Worm (Caenorhabditis elegans) whole organism, L2 larva: ENCODE measurements around the gene alh-2.

Experiments
- F13H6.1 ChIP-seq: sonication (generic microtip); optimal IDR thresholded peaks from 2 replicates; lab custom pipeline; 2016; ENCODE audit warnings: missing genetic modification characterization, missing compliant biosample characterization
- R02D3.7 ChIP-seq: fragments of 150-350 bp; optimal IDR thresholded peaks from 2 replicates; lab custom pipeline; 2014; ENCODE audit warnings: missing biosample characterization, missing genetic modification characterization
- Y55F3AM.14 ChIP-seq: fragments of 200-800 bp; sonication (Bioruptor generic); optimal IDR thresholded peaks from 2 replicates; lab custom pipeline; 2018; ENCODE audit warnings: mild to moderate bottlenecking, missing genetic modification characterization, missing compliant biosample characterization
- ZK546.5 ChIP-seq: sonication (generic microtip); optimal IDR thresholded peaks from 2 replicates; lab custom pipeline; 2017; ENCODE audit warnings: missing biosample characterization, missing genetic modification characterization
- alr-1 ChIP-seq: fragments of 150-350 bp; optimal IDR thresholded peaks from 2 replicates; lab custom pipeline; 2014; ENCODE audit warnings: missing biosample characterization, missing genetic modification characterization
- aly-2 ChIP-seq: fragments of 150-350 bp; optimal IDR thresholded peaks from 2 replicates; lab custom pipeline; 2014; ENCODE audit warnings: missing biosample characterization, missing genetic modification characterization
- ama-1 ChIP-seq: fragments of 150-350 bp; optimal IDR thresholded peaks from 2 replicates; lab custom pipeline; 2018; ENCODE audit warnings: inconsistent platforms
- blmp-1 ChIP-seq: sonication (generic microtip); optimal IDR thresholded peaks from 2 replicates; lab custom pipeline; 2017; ENCODE audit warnings: missing genetic modification characterization, mild to moderate bottlenecking, missing compliant biosample characterization, antibody characterized with exemption, moderate library complexity; ENCODE audit not compliant: insufficient read depth
- ceh-16 ChIP-seq: fragments of 150-350 bp; optimal IDR thresholded peaks from 2 replicates; lab custom pipeline; 2014; ENCODE audit warnings: missing biosample characterization, missing genetic modification characterization
- ceh-82 ChIP-seq: fragments of 150-350 bp; optimal IDR thresholded peaks from 2 replicates; lab custom pipeline; 2014; ENCODE audit warnings: missing biosample characterization, missing genetic modification characterization
- egl-27 ChIP-seq: sonication (generic microtip); optimal IDR thresholded peaks from 3 replicates; lab custom pipeline; 2017; ENCODE audit warnings: missing biosample characterization, missing genetic modification reagents, missing genetic modification characterization
- elt-1 ChIP-seq: fragments of 150-350 bp; optimal IDR thresholded peaks from 2 replicates; lab custom pipeline; 2014; ENCODE audit warnings: missing biosample characterization, missing genetic modification characterization
- gmeb-1 ChIP-seq: fragments of 150-350 bp; optimal IDR thresholded peaks from 2 replicates; lab custom pipeline; 2014; ENCODE audit warnings: missing biosample characterization, missing genetic modification characterization
- lin-11 ChIP-seq: fragments of 150-350 bp; sonication (generic microtip); optimal IDR thresholded peaks from 2 replicates; lab custom pipeline; 2014; ENCODE audit warnings: missing biosample characterization, missing genetic modification characterization, inconsistent platforms, mixed read lengths
- lin-13 ChIP-seq: fragments of 150-350 bp; optimal IDR thresholded peaks from 2 replicates; lab custom pipeline; 2014; ENCODE audit warnings: missing biosample characterization, missing genetic modification reagents, missing genetic modification characterization
- lin-39 ChIP-seq: fragments of 150-350 bp; optimal IDR thresholded peaks from 2 replicates; lab custom pipeline; 2014; ENCODE audit warnings: missing biosample characterization, missing genetic modification reagents, missing genetic modification characterization
- lsy-2 ChIP-seq, 2 experiments: fragments of 150-350 bp in 1 of 2; sonication (generic microtip) in 1 of 2; optimal IDR thresholded peaks; 2 replicates each; lab custom pipeline; 2014 to 2017; ENCODE audit warnings: missing biosample characterization in 2 of 2, missing genetic modification characterization in 2 of 2
- mab-5 ChIP-seq: fragments of 150-350 bp; optimal IDR thresholded peaks from 2 replicates; lab custom pipeline; 2014; ENCODE audit warnings: missing biosample characterization, missing genetic modification characterization
- mbf-1 ChIP-seq: sonication (generic microtip); optimal IDR thresholded peaks from 2 replicates; lab custom pipeline; 2017; ENCODE audit warnings: missing biosample characterization, missing genetic modification characterization
- nhr-12 ChIP-seq: fragments of 150-350 bp; optimal IDR thresholded peaks from 2 replicates; lab custom pipeline; 2014; ENCODE audit warnings: missing biosample characterization, missing genetic modification characterization
- nhr-129 ChIP-seq: fragments of 150-350 bp; optimal IDR thresholded peaks from 2 replicates; lab custom pipeline; 2014; ENCODE audit warnings: missing biosample characterization, missing genetic modification characterization
- nhr-21 ChIP-seq: fragments of 150-350 bp; optimal IDR thresholded peaks from 2 replicates; lab custom pipeline; 2014; ENCODE audit warnings: missing biosample characterization, missing genetic modification characterization
- nhr-237 ChIP-seq: fragments of 150-350 bp; optimal IDR thresholded peaks from 2 replicates; lab custom pipeline; 2014; ENCODE audit warnings: missing biosample characterization, missing genetic modification characterization
- nhr-6 ChIP-seq: fragments of 150-350 bp; optimal IDR thresholded peaks from 2 replicates; lab custom pipeline; 2014; ENCODE audit warnings: missing biosample characterization, missing genetic modification characterization
- nhr-77 ChIP-seq: fragments of 150-350 bp; optimal IDR thresholded peaks from 2 replicates; lab custom pipeline; 2014; ENCODE audit warnings: missing biosample characterization, missing genetic modification characterization
- peb-1 ChIP-seq: fragments of 150-350 bp; optimal IDR thresholded peaks from 2 replicates; lab custom pipeline; 2014; ENCODE audit warnings: missing biosample characterization, missing genetic modification characterization
- sem-4 ChIP-seq: fragments of 150-350 bp; optimal IDR thresholded peaks from 2 replicates; lab custom pipeline; 2014; ENCODE audit warnings: missing biosample characterization, missing genetic modification reagents, missing genetic modification characterization
- skn-1 ChIP-seq: sonication (generic microtip); optimal IDR thresholded peaks from 2 replicates; lab custom pipeline; 2017; ENCODE audit warnings: missing biosample characterization, missing genetic modification characterization
- snpc-4 ChIP-seq: fragments of 150-350 bp; optimal IDR thresholded peaks from 2 replicates; lab custom pipeline; 2014; ENCODE audit warnings: missing biosample characterization, missing genetic modification characterization
- unc-39 ChIP-seq: fragments of 150-350 bp; optimal IDR thresholded peaks from 2 replicates; lab custom pipeline; 2014; ENCODE audit warnings: missing biosample characterization, missing genetic modification characterization
- unc-62 ChIP-seq: fragments of 150-350 bp; optimal IDR thresholded peaks from 2 replicates; lab custom pipeline; 2014; ENCODE audit warnings: missing biosample characterization, missing genetic modification reagents, missing genetic modification characterization
- zag-1 ChIP-seq: fragments of 150-350 bp; optimal IDR thresholded peaks from 2 replicates; lab custom pipeline; 2014; ENCODE audit warnings: missing biosample characterization, missing genetic modification characterization
- ztf-1 ChIP-seq: fragments of 200-800 bp; sonication (Bioruptor generic); conservative IDR thresholded peaks from 2 replicates; pipeline ENCODE4 v1.3.6; 2022; ENCODE audit warnings: missing genetic modification characterization, missing compliant biosample characterization
- ztf-11 ChIP-seq: sonication (generic microtip); optimal IDR thresholded peaks from 2 replicates; lab custom pipeline; 2017; ENCODE audit warnings: missing biosample characterization, missing genetic modification characterization
- ztf-4 ChIP-seq: fragments of 150-350 bp; optimal IDR thresholded peaks from 2 replicates; lab custom pipeline; 2014; ENCODE audit warnings: missing biosample characterization, missing genetic modification characterization

Gene alh-2

ce11 chrV:1640008-1640407 lies 4.0 kb upstream of the alh-2 start, which contains the start of gene str-221:
Gene str-221 (plus strand): TSS chrV:1640308.
- no peak for TF ChIP-seq lin-13 (GFP tag; lab: Kevin White, UChicago)
- TF ChIP-seq skn-1 = no peak
- no peak for TF ChIP-seq unc-39 (tag; lab: Kevin White, UChicago)
- TF ChIP-seq Y55F3AM.14 (GFP tag; lab: Kevin White, UChicago) = no peak
- no peak for TF ChIP-seq lsy-2 (tag; optimal IDR thresholded peaks at IDR 0.05; lab: Kevin White, UChicago)

DNA sequence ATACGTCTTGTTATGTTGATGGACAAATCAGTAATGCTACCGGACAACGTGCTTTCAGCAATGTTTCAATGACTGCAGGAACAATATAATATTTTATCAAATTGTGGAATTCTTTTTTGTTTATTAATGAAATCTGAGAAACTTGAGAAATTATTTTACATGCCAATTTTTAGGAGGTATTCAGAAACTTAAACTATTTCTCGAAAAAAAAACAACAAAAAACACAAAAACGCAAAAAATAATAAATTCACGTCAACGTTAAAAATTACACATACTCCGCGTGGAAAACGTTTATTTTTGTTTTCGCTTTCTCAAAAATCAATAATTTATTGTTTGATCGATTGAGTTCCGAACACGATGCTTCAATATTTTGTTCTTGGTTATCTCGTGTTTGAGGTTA lies 1.8 kb upstream of the alh-2 start, which contains the start of gene Y46H3D.1:
Gene Y46H3D.1 (plus strand): TSS at position 301 of the 400 bp plus-strand sequence.
- TF ChIP-seq nhr-6 (tag; lab: Kevin White, UChicago) = no peak
- no peak for TF ChIP-seq ztf-11 (tag; lab: Kevin White, UChicago)
- no peak for TF ChIP-seq mbf-1 (tag; lab: Kevin White, UChicago)
- no peak for TF ChIP-seq unc-62 (GFP tag; lab: Kevin White, UChicago)
- no peak for TF ChIP-seq nhr-237 (tag; lab: Kevin White, UChicago)
- TF ChIP-seq lin-39 = no peak
- TF ChIP-seq alr-1 = no peak
- no peak for TF ChIP-seq ztf-4
- TF ChIP-seq gmeb-1 (tag; lab: Kevin White, UChicago) = no peak
- TF ChIP-seq snpc-4 = no peak
- no peak for TF ChIP-seq ama-1 (lab: Kevin White, UChicago)
- no peak for TF ChIP-seq ZK546.5
- TF ChIP-seq sem-4 = no peak
- TF ChIP-seq nhr-12 = no peak

ce11 chrV:1642768-1643167 lies 1.2 kb upstream of the alh-2 start:
- TF ChIP-seq egl-27 (tag; lab: Kevin White, UChicago) (no peak), elt-1 (tag; lab: Kevin White, UChicago) (no peak), unc-39 (tag; lab: Kevin White, UChicago) (no peak), F13H6.1 (no peak), aly-2 (tag; lab: Kevin White, UChicago) (no peak)

DNA sequence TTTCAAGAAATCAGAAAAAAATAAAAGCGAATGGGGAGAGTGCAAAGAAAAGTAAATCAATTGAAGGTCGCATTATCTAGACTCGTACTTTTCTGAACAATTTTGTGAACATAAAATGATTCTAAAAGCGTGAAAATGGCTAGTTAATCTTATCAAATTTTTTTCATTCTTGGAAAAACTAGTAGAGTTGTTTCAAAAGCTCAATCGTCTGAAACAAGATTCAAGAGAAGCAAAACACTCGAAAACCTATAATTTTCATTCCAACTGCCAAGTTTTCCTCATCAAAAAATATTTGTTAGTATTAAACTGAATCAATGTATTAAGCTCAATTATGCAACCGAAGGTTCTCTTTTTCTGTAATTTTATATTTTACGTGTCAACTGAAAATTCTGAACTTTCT lies 4.0 kb downstream of the alh-2 start, which contains the start of gene irld-45:
Gene irld-45 (plus strand): TSS at position 301 of the 400 bp plus-strand sequence.
- TF ChIP-seq ztf-1 (no peak), nhr-77 (tag; lab: Kevin White, UChicago) (no peak), R02D3.7 (tag; lab: Kevin White, UChicago) (no peak), lin-11 (tag; lab: Kevin White, UChicago) (no peak), skn-1 (no peak), blmp-1 (tag; lab: Kevin White, UChicago) (no peak), ceh-16 (tag; lab: Kevin White, UChicago) (no peak), peb-1 (tag; lab: Kevin White, UChicago) (no peak), ceh-82 (tag; lab: Kevin White, UChicago) (no peak), nhr-129 (tag; lab: Kevin White, UChicago) (no peak), lin-39 (no peak)

ce11 chrV:1651045-1651444 lies 7.1 kb downstream of the alh-2 start, which contains the start of gene irld-44:
Gene irld-44 (plus strand): TSS chrV:1651345.
- TF ChIP-seq ztf-4 = no peak

- TF ChIP-seq Y55F3AM.14 (GFP tag; lab: Kevin White, UChicago) (no peak), nhr-21 (tag; lab: Kevin White, UChicago) (peak; percentile 16)
These were observed 10.9 kb downstream of the alh-2 start, which contains the start of gene irld-11 for ce11 chrV:1654845-1655244. Gene irld-11 (plus strand): TSS chrV:1655145.

DNA sequence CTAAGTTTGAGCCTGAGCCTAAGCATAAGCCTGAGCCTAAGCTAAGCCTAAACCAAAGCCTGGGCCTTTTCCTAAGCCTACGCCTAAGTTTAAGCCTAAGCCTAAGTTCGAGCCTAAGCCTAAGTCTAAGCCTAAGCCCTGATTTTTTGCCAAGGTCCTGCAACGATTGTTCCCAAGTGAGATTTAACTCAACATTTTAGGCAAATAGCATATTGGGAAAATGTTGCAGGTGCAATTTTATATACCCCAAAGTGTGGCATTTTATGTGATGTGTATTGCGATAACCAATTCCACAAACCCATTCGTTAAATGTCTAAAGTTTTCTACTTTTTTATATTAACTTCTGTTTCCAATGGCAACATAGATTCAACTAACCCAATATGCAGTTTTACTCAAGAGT lies 18.3 kb downstream of the alh-2 start, which contains the start of gene irld-40:
Gene irld-40 (plus strand): TSS at position 301 of the 400 bp plus-strand sequence.
- TF ChIP-seq zag-1 = no peak
- TF ChIP-seq mab-5 (tag; lab: Kevin White, UChicago) = no peak
- no peak for TF ChIP-seq lin-39
- TF ChIP-seq peb-1 (tag; lab: Kevin White, UChicago) = no peak
- no peak for TF ChIP-seq snpc-4
- TF ChIP-seq, all 48 proteins: peak for 0
